Worm (Caenorhabditis elegans) whole organism, L2 larva: Measurements from ENCODE around the gene W01D2.1.

ENCODE experiments used
- ZK546.5 ChIP-seq: sonication (generic microtip); optimal IDR thresholded peaks from 2 replicates; lab custom pipeline; 2017; ENCODE audit warnings: missing biosample characterization, missing genetic modification characterization
- alr-1 ChIP-seq: fragments of 150-350 bp; optimal IDR thresholded peaks from 2 replicates; lab custom pipeline; 2014; ENCODE audit warnings: missing biosample characterization, missing genetic modification characterization
- aly-2 ChIP-seq: fragments of 150-350 bp; optimal IDR thresholded peaks from 2 replicates; lab custom pipeline; 2014; ENCODE audit warnings: missing biosample characterization, missing genetic modification characterization
- ama-1 ChIP-seq: fragments of 150-350 bp; optimal IDR thresholded peaks from 2 replicates; lab custom pipeline; 2018; ENCODE audit warnings: inconsistent platforms
- dmd-4 ChIP-seq: sonication (generic microtip); optimal IDR thresholded peaks from 2 replicates; lab custom pipeline; 2017; ENCODE audit warnings: missing biosample characterization, missing genetic modification characterization
- egl-27 ChIP-seq: sonication (generic microtip); optimal IDR thresholded peaks from 3 replicates; lab custom pipeline; 2017; ENCODE audit warnings: missing biosample characterization, missing genetic modification reagents, missing genetic modification characterization
- elt-1 ChIP-seq: fragments of 150-350 bp; optimal IDR thresholded peaks from 2 replicates; lab custom pipeline; 2014; ENCODE audit warnings: missing biosample characterization, missing genetic modification characterization
- mdl-1 ChIP-seq, 2 experiments: fragments of 150-350 bp in 1 of 2; sonication (generic microtip) in 1 of 2; optimal IDR thresholded peaks; 2 replicates each; lab custom pipeline; 2017; ENCODE audit warnings: missing biosample characterization in 2 of 2, missing genetic modification characterization in 2 of 2
- nhr-23 ChIP-seq: fragments of 150-350 bp; optimal IDR thresholded peaks from 2 replicates; lab custom pipeline; 2014; ENCODE audit warnings: missing biosample characterization, missing genetic modification reagents, missing genetic modification characterization
- nhr-237 ChIP-seq: fragments of 150-350 bp; optimal IDR thresholded peaks from 2 replicates; lab custom pipeline; 2014; ENCODE audit warnings: missing biosample characterization, missing genetic modification characterization
- nhr-77 ChIP-seq: fragments of 150-350 bp; optimal IDR thresholded peaks from 2 replicates; lab custom pipeline; 2014; ENCODE audit warnings: missing biosample characterization, missing genetic modification characterization

- TF ChIP-seq nhr-77 (peak; percentile 82), ama-1 (lab: Kevin White, UChicago) (no peak), aly-2 (no peak), ZK546.5 (tag; lab: Kevin White, UChicago) (peak; percentile 38), dmd-4 (tag; lab: Kevin White, UChicago) (peak; percentile 22), nhr-23 (tag; lab: Kevin White, UChicago) (no peak), mdl-1 (tag; optimal IDR thresholded peaks at IDR 0.05; lab: Kevin White, UChicago) (peak in 1 of 2 experiments; percentile 59), alr-1 (tag; lab: Kevin White, UChicago) (no peak), egl-27 (tag; lab: Kevin White, UChicago) (peak; percentile 80), elt-1 (tag; lab: Kevin White, UChicago) (no peak), nhr-237 (tag; lab: Kevin White, UChicago) (no peak)
These were observed 20.3 kb upstream of the W01D2.1 start, which contains the start of gene eif-3.B for ce11 chrII:14794935-14795454.
